Fruit fly (Drosophila melanogaster) whole organism, embryonic: Measurements from ENCODE around the gene CG14853.

Source experiments
- Atf6 ChIP-seq: fragments of 200-800 bp; sonication (Bioruptor generic); IDR thresholded peaks from 2 replicates; pipeline ENCODE4 v1.3.6; 2022; ENCODE audit warnings: missing biosample characterization, missing genetic modification characterization
- CG10543 ChIP-seq: fragments of 200-800 bp; sonication (Bioruptor generic); optimal IDR thresholded peaks from 3 replicates; lab custom pipeline; 2017; ENCODE audit warnings: missing biosample characterization, mild to moderate bottlenecking, missing genetic modification characterization, moderate library complexity
- CG12155 ChIP-seq: fragments of 200-800 bp; sonication (Bioruptor generic); optimal IDR thresholded peaks from 3 replicates; lab custom pipeline; 2016; ENCODE audit warnings: missing biosample characterization, missing genetic modification characterization
- CG12744 ChIP-seq: fragments of 200-800 bp; sonication (Bioruptor generic); optimal IDR thresholded peaks from 2 replicates; lab custom pipeline; 2016; ENCODE audit warnings: missing biosample characterization, missing genetic modification characterization
- CG15601 ChIP-seq: fragments of 200-800 bp; sonication (Bioruptor generic); optimal IDR thresholded peaks from 3 replicates; lab custom pipeline; 2019; ENCODE audit warnings: missing biosample characterization, mild to moderate bottlenecking, missing genetic modification characterization, moderate library complexity
- CG17361 ChIP-seq: fragments of 200-800 bp; sonication (Bioruptor generic); IDR thresholded peaks from 3 replicates; pipeline ENCODE4 v1.3.6; 2022; ENCODE audit warnings: missing biosample characterization, missing genetic modification characterization
- CG18262 ChIP-seq: fragments of 200-800 bp; optimal IDR thresholded peaks from 3 replicates; lab custom pipeline; 2019; ENCODE audit warnings: missing biosample characterization, mild to moderate bottlenecking, missing genetic modification characterization, moderate library complexity
- CG2120 ChIP-seq: fragments of 200-800 bp; sonication (Bioruptor generic); optimal IDR thresholded peaks from 3 replicates; lab custom pipeline; 2016; ENCODE audit warnings: missing biosample characterization, missing genetic modification characterization
- CG2712 ChIP-seq: fragments of 200-800 bp; optimal IDR thresholded peaks from 3 replicates; lab custom pipeline; 2019; ENCODE audit warnings: missing biosample characterization, mild to moderate bottlenecking, missing genetic modification characterization, moderate library complexity
- CG30020 ChIP-seq: fragments of 200-800 bp; optimal IDR thresholded peaks from 2 replicates; lab custom pipeline; 2019; ENCODE audit warnings: missing biosample characterization, mild to moderate bottlenecking, missing genetic modification characterization, moderate library complexity
- CG3065 ChIP-seq: fragments of 200-800 bp; sonication (Bioruptor generic); optimal IDR thresholded peaks from 2 replicates; lab custom pipeline; 2016; ENCODE audit warnings: missing biosample characterization, missing genetic modification characterization
- CG3163 ChIP-seq: fragments of 200-800 bp; sonication (Bioruptor generic); optimal IDR thresholded peaks from 3 replicates; lab custom pipeline; 2016; ENCODE audit warnings: missing biosample characterization, missing genetic modification characterization
- CG32767 ChIP-seq: fragments of 200-800 bp; sonication (Bioruptor generic); IDR thresholded peaks from 2 replicates; pipeline ENCODE4 v1.3.6; 2022; ENCODE audit warnings: missing biosample characterization, missing genetic modification characterization
- CG4820 ChIP-seq: fragments of 200-800 bp; sonication (Bioruptor generic); optimal IDR thresholded peaks from 3 replicates; lab custom pipeline; 2016; ENCODE audit warnings: missing biosample characterization, missing genetic modification characterization
- CG6272 ChIP-seq: fragments of 200-800 bp; sonication (Bioruptor generic); IDR thresholded peaks from 2 replicates; pipeline ENCODE4 v1.3.6; 2022; ENCODE audit warnings: missing biosample characterization, missing genetic modification characterization
- CG6689 ChIP-seq: fragments of 200-800 bp; sonication (Bioruptor generic); IDR thresholded peaks from 2 replicates; pipeline ENCODE4 v1.3.6; 2022; ENCODE audit warnings: missing biosample characterization, missing genetic modification characterization
- CG9727 ChIP-seq: fragments of 200-800 bp; sonication (Bioruptor generic); optimal IDR thresholded peaks from 3 replicates; lab custom pipeline; 2017; ENCODE audit warnings: missing biosample characterization, mild to moderate bottlenecking, missing genetic modification characterization
- CG9932 ChIP-seq: fragments of 200-800 bp; sonication (Bioruptor generic); IDR thresholded peaks from 2 replicates; pipeline ENCODE4 v1.3.6; 2022; ENCODE audit warnings: missing biosample characterization, missing genetic modification characterization
- Chrac-16 ChIP-seq: fragments of 200-800 bp; sonication (Bioruptor generic); optimal IDR thresholded peaks from 3 replicates; lab custom pipeline; 2016; ENCODE audit warnings: missing biosample characterization, missing genetic modification characterization
- Doc2 ChIP-seq: fragments of 200-800 bp; sonication (Bioruptor generic); IDR thresholded peaks from 2 replicates; pipeline ENCODE4 v1.3.6; 2022; ENCODE audit warnings: missing biosample characterization, missing genetic modification characterization
- E2f2 ChIP-seq: fragments of 200-800 bp; sonication (Bioruptor generic); IDR thresholded peaks from 2 replicates; pipeline ENCODE4 v1.3.6; 2022; ENCODE audit warnings: missing biosample characterization, missing genetic modification characterization
- Eip74EF ChIP-seq, 2 experiments: fragments of 200-800 bp in 1 of 2; fragments of >200 bp in 1 of 2; sonication (Bioruptor generic) in 1 of 2; optimal IDR thresholded peaks; 2 replicates each; lab custom pipeline; 2017 to 2019; ENCODE audit warnings: missing biosample characterization in 2 of 2, missing genetic modification characterization in 2 of 2, mild to moderate bottlenecking in 1 of 2, moderate library complexity in 1 of 2
- HmgD ChIP-seq: fragments of 200-800 bp; sonication (Bioruptor generic); optimal IDR thresholded peaks from 3 replicates; lab custom pipeline; 2016; ENCODE audit warnings: missing biosample characterization, missing genetic modification characterization
- HmgZ ChIP-seq: fragments of 200-800 bp; sonication (Bioruptor generic); optimal IDR thresholded peaks from 2 replicates; lab custom pipeline; 2018; ENCODE audit warnings: missing biosample characterization, mild to moderate bottlenecking, missing genetic modification characterization
- Hmr ChIP-seq: fragments of 200-800 bp; sonication (Bioruptor generic); optimal IDR thresholded peaks from 3 replicates; lab custom pipeline; 2017; ENCODE audit warnings: mild to moderate bottlenecking, missing biosample characterization, missing genetic modification reagents, missing genetic modification characterization
- Hr78 ChIP-seq, 2 experiments: fragments of 200-800 bp in 1 of 2; fragments of >200 bp in 1 of 2; sonication (Bioruptor generic) in 1 of 2; optimal IDR thresholded peaks; 2 replicates each; lab custom pipeline; 2017 to 2019; ENCODE audit warnings: missing biosample characterization in 2 of 2, missing genetic modification characterization in 2 of 2, mild to moderate bottlenecking in 1 of 2, moderate library complexity in 1 of 2
- Jarid2 ChIP-seq: fragments of 200-800 bp; sonication (Bioruptor generic); optimal IDR thresholded peaks from 3 replicates; lab custom pipeline; 2017; ENCODE audit warnings: mild to moderate bottlenecking, missing biosample characterization, missing genetic modification reagents, missing genetic modification characterization
- Nf-YA ChIP-seq: fragments of 200-800 bp; sonication (Bioruptor generic); IDR thresholded peaks from 2 replicates; pipeline ENCODE4 v1.3.6; 2022; ENCODE audit warnings: missing biosample characterization, missing genetic modification characterization
- Side ChIP-seq: fragments of 200-800 bp; sonication (Bioruptor generic); optimal IDR thresholded peaks from 2 replicates; lab custom pipeline; 2016; ENCODE audit warnings: missing biosample characterization, missing genetic modification characterization
- Six4 ChIP-seq: fragments of 200-800 bp; sonication (Bioruptor generic); optimal IDR thresholded peaks from 2 replicates; lab custom pipeline; 2016; ENCODE audit warnings: missing biosample characterization, missing genetic modification characterization
- aop ChIP-seq: fragments of 200-800 bp; sonication (Bioruptor generic); IDR thresholded peaks from 2 replicates; pipeline ENCODE4 v1.3.6; 2022; ENCODE audit warnings: missing biosample characterization, missing genetic modification characterization
- btn ChIP-seq: fragments of 200-800 bp; sonication (Bioruptor generic); optimal IDR thresholded peaks from 2 replicates; lab custom pipeline; 2016; ENCODE audit warnings: missing biosample characterization, missing genetic modification characterization
- ci ChIP-seq: fragments of 200-800 bp; sonication (Bioruptor generic); IDR thresholded peaks from 3 replicates; pipeline ENCODE4 v1.3.6; 2022; ENCODE audit warnings: missing biosample characterization, missing genetic modification characterization
- crol ChIP-seq: fragments of 200-800 bp; sonication (Bioruptor generic); IDR thresholded peaks from 2 replicates; pipeline ENCODE4 v1.3.6; 2022; ENCODE audit warnings: missing biosample characterization, missing genetic modification characterization
- dm ChIP-seq: fragments of 200-800 bp; sonication (Bioruptor generic); optimal IDR thresholded peaks from 3 replicates; lab custom pipeline; 2016; ENCODE audit warnings: missing biosample characterization, missing genetic modification characterization
- ems ChIP-seq: fragments of 200-800 bp; sonication (Bioruptor generic); optimal IDR thresholded peaks from 3 replicates; lab custom pipeline; 2016; ENCODE audit warnings: missing biosample characterization, missing genetic modification characterization
- ftz-f1 ChIP-seq: fragments of 200-800 bp; sonication (Bioruptor generic); optimal IDR thresholded peaks from 2 replicates; lab custom pipeline; 2016; ENCODE audit warnings: missing biosample characterization, missing genetic modification characterization
- grau ChIP-seq: fragments of 200-800 bp; optimal IDR thresholded peaks from 3 replicates; lab custom pipeline; 2019; ENCODE audit warnings: missing biosample characterization, mild to moderate bottlenecking, missing genetic modification characterization, moderate library complexity
- ken ChIP-seq: fragments of 200-800 bp; sonication (Bioruptor generic); IDR thresholded peaks from 3 replicates; pipeline ENCODE4 v1.3.6; 2022; ENCODE audit warnings: missing biosample characterization, missing genetic modification characterization
- kni ChIP-seq: fragments of 200-800 bp; sonication (Bioruptor generic); optimal IDR thresholded peaks from 3 replicates; lab custom pipeline; 2017; ENCODE audit warnings: mild to moderate bottlenecking, missing biosample characterization, missing genetic modification reagents, missing genetic modification characterization
- lola ChIP-seq, 3 experiments: fragments of >200 bp in 2 of 3; fragments of 200-800 bp in 1 of 3; sonication (Bioruptor generic) in 1 of 3; optimal IDR thresholded peaks; 2 replicates each; lab custom pipeline; 2017 to 2019; ENCODE audit warnings: missing biosample characterization in 3 of 3, missing genetic modification characterization in 3 of 3, mild to moderate bottlenecking in 1 of 3, moderate library complexity in 1 of 3
- mirr ChIP-seq: fragments of 200-800 bp; sonication (Bioruptor generic); optimal IDR thresholded peaks from 3 replicates; lab custom pipeline; 2018; ENCODE audit warnings: missing biosample characterization, mild to moderate bottlenecking, missing genetic modification characterization
- otp ChIP-seq: fragments of 200-800 bp; sonication (Bioruptor generic); IDR thresholded peaks from 3 replicates; pipeline ENCODE4, ENCODE4 v1.3.6; 2022; ENCODE audit warnings: missing biosample characterization, missing genetic modification characterization
- pan ChIP-seq, 4 experiments: fragments of >200 bp in 3 of 4; fragments of 200-800 bp in 1 of 4; sonication (Bioruptor generic) in 1 of 4; optimal IDR thresholded peaks in 3 of 4; IDR thresholded peaks in 1 of 4; 2 replicates each; pipeline versions ENCODE4 v1.3.6 to Lab custom; 2017 to 2022; ENCODE audit warnings: missing biosample characterization in 2 of 4, missing genetic modification characterization in 2 of 4, mixed read lengths in 1 of 4
- sim ChIP-seq: fragments of 200-800 bp; sonication (Bioruptor generic); IDR thresholded peaks from 2 replicates; pipeline ENCODE4 v1.3.6; 2022; ENCODE audit warnings: missing biosample characterization, missing genetic modification characterization
- stwl ChIP-seq: fragments of 200-800 bp; sonication (Bioruptor generic); optimal IDR thresholded peaks from 3 replicates; lab custom pipeline; 2018; ENCODE audit warnings: missing biosample characterization, mild to moderate bottlenecking, missing genetic modification characterization, moderate library complexity
- sug ChIP-seq: fragments of 200-800 bp; optimal IDR thresholded peaks from 2 replicates; lab custom pipeline; 2019; ENCODE audit warnings: missing biosample characterization, mild to moderate bottlenecking, missing genetic modification characterization, moderate library complexity
- toy ChIP-seq: fragments of 200-800 bp; sonication (Bioruptor generic); IDR thresholded peaks from 2 replicates; pipeline ENCODE4 v1.3.6; 2022; ENCODE audit warnings: missing biosample characterization, missing genetic modification characterization
- wek ChIP-seq: fragments of 200-800 bp; sonication (Bioruptor generic); optimal IDR thresholded peaks from 3 replicates; lab custom pipeline; 2018; ENCODE audit warnings: missing biosample characterization, mild to moderate bottlenecking, missing genetic modification characterization, moderate library complexity

CG14853 gene

DNA sequence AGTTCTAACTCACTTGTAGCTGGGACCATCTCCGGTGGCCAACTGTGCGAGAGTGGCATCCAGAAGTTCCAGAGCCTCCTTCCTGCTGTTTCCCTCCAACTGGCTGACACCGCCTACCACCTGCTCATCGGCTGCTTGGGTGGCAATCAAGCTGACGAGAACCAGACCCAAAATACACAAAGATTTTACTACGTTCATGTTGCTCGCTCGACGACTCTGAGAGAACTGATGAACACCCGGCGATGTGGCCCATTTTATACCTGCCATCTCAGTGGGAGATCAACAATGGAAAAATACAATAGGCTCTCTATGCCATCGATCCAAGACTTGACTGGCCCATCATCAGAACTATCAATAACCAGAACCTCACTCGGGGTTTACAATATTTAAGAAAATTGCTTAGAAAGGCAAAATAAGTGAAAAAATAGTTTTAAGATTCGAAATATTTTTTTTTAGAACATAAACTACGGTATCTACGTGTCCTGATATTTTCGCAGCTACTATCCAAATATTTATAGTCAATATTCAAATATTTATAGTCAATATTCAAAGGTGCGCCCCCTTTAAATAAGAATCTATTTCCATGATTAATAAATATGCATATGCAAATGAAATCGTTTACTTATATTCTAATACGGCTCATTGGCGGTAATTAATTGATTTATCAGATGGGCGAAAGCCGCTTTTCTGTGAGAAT, 39.9 kb upstream of the CG14853 start, which contains the start of gene Cys (continued):
- TF ChIP-seq Hmr (GFP tag; lab: Kevin White, UChicago): peak; percentile 30
- TF ChIP-seq wek (GFP tag; lab: Kevin White, UChicago): no peak
- no peak for TF ChIP-seq CG6272 (GFP tag; lab: Robert Waterston, UW)
- peak in 1 of 3 experiments; percentile 11 for TF ChIP-seq lola (GFP tag; optimal IDR thresholded peaks at IDR 0.05; lab: Kevin White, UChicago)
- TF ChIP-seq Hr78 (GFP tag; optimal IDR thresholded peaks at IDR 0.05; lab: Kevin White, UChicago): peak in 1 of 2 experiments; percentile 74
- peak; percentile 70; the same call in 2 of the 3 replicates for TF ChIP-seq ci (GFP tag; lab: Robert Waterston, UW)
- TF ChIP-seq CG12155 (GFP tag; lab: Kevin White, UChicago): no peak
- TF ChIP-seq Chrac-16 (GFP tag; lab: Kevin White, UChicago): no peak
- no peak for TF ChIP-seq pan (optimal IDR thresholded peaks at IDR 0.05; lab: Kevin White, UChicago)
- peak in 1 of 2 experiments; percentile 26 for TF ChIP-seq pan (GFP tag; optimal IDR thresholded peaks at IDR 0.05 in 1 of 2, IDR thresholded peaks at IDR 0.05 in 1 of 2)
- TF ChIP-seq CG30020 (tag; lab: Kevin White, UChicago): no peak
- TF ChIP-seq otp (GFP tag; lab: Robert Waterston, UW): 0 out of 3 replicates have a peak, but pooled peaks have one; percentile 36
- TF ChIP-seq CG32767 (GFP tag; lab: Robert Waterston, UW): 0 out of 2 replicates have a peak, but pooled peaks have one; percentile 15
- TF ChIP-seq CG12744 (GFP tag; lab: Kevin White, UChicago): no peak
- no peak for TF ChIP-seq ken
- TF ChIP-seq Atf6: no peak
- no peak for TF ChIP-seq Nf-YA (GFP tag; lab: Robert Waterston, UW)
- TF ChIP-seq ftz-f1 (GFP tag; lab: Kevin White, UChicago): no peak
- TF ChIP-seq CG9727 (GFP tag; lab: Kevin White, UChicago): peak; percentile 7
- no peak for TF ChIP-seq HmgZ (tag; lab: Kevin White, UChicago)
- no peak for TF ChIP-seq btn (GFP tag; lab: Kevin White, UChicago)
- TF ChIP-seq CG3065 (GFP tag; lab: Kevin White, UChicago): no peak
- TF ChIP-seq CG4820: no peak
- TF ChIP-seq toy (GFP tag; lab: Robert Waterston, UW): no peak
- TF ChIP-seq HmgD: no peak
- TF ChIP-seq sug (tag; lab: Kevin White, UChicago): peak; percentile 34
- peak in 1 of 2 experiments; percentile 15 for TF ChIP-seq Eip74EF (GFP tag; optimal IDR thresholded peaks at IDR 0.05; lab: Kevin White, UChicago)
- peak; percentile 33; the same call in 1 of the 2 replicates for TF ChIP-seq CG9932 (GFP tag; lab: Robert Waterston, UW)
- TF ChIP-seq stwl (tag; lab: Kevin White, UChicago): no peak
- peak; percentile 44 for TF ChIP-seq CG2120 (GFP tag; lab: Kevin White, UChicago)
- TF ChIP-seq Side (GFP tag; lab: Kevin White, UChicago): no peak
- TF ChIP-seq CG10543 (GFP tag; lab: Kevin White, UChicago): peak; percentile 20
- peak; percentile 26 for TF ChIP-seq CG15601 (tag; lab: Kevin White, UChicago)
- peak; percentile 38; the same call in 2 of the 3 replicates for TF ChIP-seq CG17361 (GFP tag; lab: Robert Waterston, UW)
- 0 out of 2 replicates have a peak, but pooled peaks have one; percentile 22 for TF ChIP-seq sim (GFP tag; lab: Robert Waterston, UW)
- no peak for TF ChIP-seq dm (GFP tag; lab: Kevin White, UChicago)
- no peak for TF ChIP-seq E2f2 (GFP tag; lab: Robert Waterston, UW)
- no peak for TF ChIP-seq Doc2 (GFP tag; lab: Robert Waterston, UW)
- TF ChIP-seq Jarid2 (GFP tag; lab: Kevin White, UChicago): peak; percentile 73
- TF ChIP-seq CG2712 (tag; lab: Kevin White, UChicago): no peak
- TF ChIP-seq kni (GFP tag; lab: Kevin White, UChicago): no peak
- TF ChIP-seq CG3163 (GFP tag; lab: Kevin White, UChicago): no peak
- no peak for TF ChIP-seq Six4 (GFP tag; lab: Kevin White, UChicago)
- no peak for TF ChIP-seq aop
- TF ChIP-seq mirr (GFP tag; lab: Kevin White, UChicago): no peak
- TF ChIP-seq CG18262: peak; percentile 34
- TF ChIP-seq ems (GFP tag; lab: Kevin White, UChicago): no peak
- peak; percentile 27 for TF ChIP-seq grau (tag; lab: Kevin White, UChicago)
- no peak for TF ChIP-seq CG6689 (GFP tag; lab: Robert Waterston, UW)
- TF ChIP-seq crol (GFP tag; lab: Robert Waterston, UW): no peak
